Worm (Caenorhabditis elegans): ENCODE data around the gene F56D6.6.

DNA sequence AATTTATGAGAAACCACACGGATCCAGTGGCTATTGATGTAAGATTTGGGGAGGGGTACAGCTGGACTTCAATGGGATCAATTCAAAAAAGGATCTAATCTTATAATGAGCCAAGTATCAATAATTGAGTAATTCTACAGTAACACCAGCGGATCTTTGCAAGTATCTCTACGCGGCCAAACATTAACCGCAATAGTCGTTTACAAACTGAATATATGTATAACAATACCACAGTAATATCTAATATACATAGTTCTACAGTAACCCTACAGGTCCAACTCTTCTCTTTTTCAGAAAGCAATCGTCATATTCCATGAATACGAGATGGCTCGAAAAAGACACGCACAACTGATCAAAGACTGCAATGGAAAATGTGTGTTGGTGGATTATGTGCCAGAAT is 11.0 kb upstream of the F56D6.6 start, which contains the start of gene F56D6.9:
- TF ChIP-seq ama-1 (optimal IDR thresholded peaks at IDR 0.05), result no peak
- TF ChIP-seq ama-1 (GFP tag; optimal IDR thresholded peaks at IDR 0.05), result no peak
- TF ChIP-seq lin-26 (GFP tag; IDR thresholded peaks at IDR 0.05), result no peak
- TF ChIP-seq lin-40 (tag; optimal IDR thresholded peaks at IDR 0.05), result no peak
- no peak for TF ChIP-seq madf-8 (GFP tag; conservative IDR thresholded peaks at IDR 0.05)
- no peak for TF ChIP-seq bed-1 (GFP tag; IDR thresholded peaks at IDR 0.05)
- TF ChIP-seq nhr-90 (tag; optimal IDR thresholded peaks at IDR 0.05), result no peak
- TF ChIP-seq F57A8.1 (GFP tag; optimal IDR thresholded peaks at IDR 0.05), result no peak
- TF ChIP-seq F49E8.2 (tag; optimal IDR thresholded peaks at IDR 0.05; ENCODE audit: insufficient read depth), result no peak
- no peak for TF ChIP-seq hrde-1 (tag; optimal IDR thresholded peaks at IDR 0.05; ENCODE audit: borderline replicate concordance)
- TF ChIP-seq nhr-179 (tag; optimal IDR thresholded peaks at IDR 0.05), result no peak
- TF ChIP-seq rpc-1 (optimal IDR thresholded peaks at IDR 0.05), result no peak
- no peak for TF ChIP-seq rpc-1 (tag; optimal IDR thresholded peaks at IDR 0.05)
- TF ChIP-seq pha-4 (tag; optimal IDR thresholded peaks at IDR 0.05), result no peak
- no peak for TF ChIP-seq dpl-1 (GFP tag; optimal IDR thresholded peaks at IDR 0.05)

Data from whole organism, young adult.